Worm (Caenorhabditis elegans): ENCODE measurements around the gene kin-18.

Gene kin-18

DNA sequence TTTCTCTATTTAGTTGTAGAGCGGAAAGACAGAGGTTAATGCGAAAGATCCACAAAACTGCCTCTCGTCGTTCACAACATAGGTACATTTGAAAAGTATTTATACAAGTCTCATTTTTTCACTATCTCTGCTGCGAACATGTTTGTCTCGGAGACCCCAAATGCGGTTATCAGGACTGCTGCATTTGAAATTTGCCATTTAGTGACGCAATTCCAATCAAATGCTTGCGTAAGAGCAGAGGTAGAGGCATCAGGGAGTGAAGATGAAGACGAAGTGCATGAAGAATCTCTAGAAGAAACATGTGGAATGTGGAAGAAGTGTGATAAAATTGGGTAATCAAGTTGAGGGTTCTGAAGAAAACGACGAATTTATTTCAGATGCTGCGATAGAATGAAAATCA is 15.7 kb downstream of the kin-18 start:
- TF ChIP-seq unc-62 (GFP tag; optimal IDR thresholded peaks at IDR 0.05), result no peak

DNA sequence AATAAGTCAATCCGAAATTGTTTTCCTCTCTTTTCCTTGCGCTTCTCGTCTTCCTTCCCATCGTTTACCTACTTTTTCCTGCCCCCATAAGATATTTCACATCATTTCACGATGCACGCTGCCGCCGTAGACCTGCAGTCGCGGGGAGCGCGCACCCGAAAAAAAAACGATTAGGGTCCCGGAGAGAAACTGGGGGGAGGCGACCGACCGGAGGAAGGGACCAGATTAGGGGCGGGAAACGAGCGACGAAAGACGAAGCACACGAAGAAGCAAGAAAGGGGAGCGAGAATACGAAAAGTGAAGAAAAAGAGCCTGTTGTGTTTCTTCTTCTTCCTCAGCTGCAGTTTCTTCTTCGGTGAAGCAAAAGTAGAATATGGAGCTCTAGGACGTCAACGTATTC is 16.8 kb downstream of the kin-18 start:
- TF ChIP-seq unc-62 (GFP tag; optimal IDR thresholded peaks at IDR 0.05), result no peak

DNA sequence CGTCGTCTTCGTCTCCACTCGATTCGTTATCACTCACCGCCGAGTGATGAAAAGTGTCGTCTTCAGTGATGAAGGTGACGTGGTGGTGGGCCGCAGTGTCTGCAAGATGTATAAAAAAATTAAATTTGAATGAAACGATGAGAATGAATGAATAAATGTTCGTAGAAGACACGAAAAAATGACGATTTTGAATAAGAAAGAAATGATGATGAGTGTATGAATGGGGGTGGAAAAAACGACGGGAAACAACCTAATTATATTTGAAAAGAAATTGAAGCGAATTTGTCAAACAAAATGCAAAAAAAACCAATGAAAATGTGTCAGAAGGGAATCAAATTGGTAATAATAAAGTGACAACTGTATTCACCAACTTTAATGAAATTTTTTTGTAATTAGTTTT is 17.8 kb downstream of the kin-18 start, which contains the start of gene mvk-1:
mvk-1 (minus strand) TSS at position 101 of the 400 bp plus-strand sequence.
- no peak for TF ChIP-seq unc-62 (GFP tag; optimal IDR thresholded peaks at IDR 0.05)

DNA sequence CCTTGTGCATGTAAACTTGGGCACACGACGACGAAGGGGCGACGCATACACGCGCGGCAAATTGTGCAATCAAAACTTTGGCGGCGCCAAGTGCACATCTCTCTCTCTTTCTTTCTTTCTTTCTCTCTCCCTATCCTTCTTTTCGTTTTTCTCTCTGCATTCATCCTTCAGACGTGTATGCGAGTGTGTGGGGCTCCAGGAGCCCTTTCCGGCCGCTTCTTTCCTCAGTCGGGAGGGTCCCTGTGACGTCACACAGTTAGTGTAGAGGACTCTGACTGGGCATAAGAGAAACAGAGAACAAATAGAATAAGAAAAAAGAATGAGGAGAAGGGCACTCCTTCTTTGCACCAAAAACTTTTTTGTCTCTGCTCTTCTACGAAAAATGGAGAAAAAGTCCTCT is 19.0 kb downstream of the kin-18 start:
- no peak for TF ChIP-seq unc-62 (GFP tag; optimal IDR thresholded peaks at IDR 0.05)

DNA sequence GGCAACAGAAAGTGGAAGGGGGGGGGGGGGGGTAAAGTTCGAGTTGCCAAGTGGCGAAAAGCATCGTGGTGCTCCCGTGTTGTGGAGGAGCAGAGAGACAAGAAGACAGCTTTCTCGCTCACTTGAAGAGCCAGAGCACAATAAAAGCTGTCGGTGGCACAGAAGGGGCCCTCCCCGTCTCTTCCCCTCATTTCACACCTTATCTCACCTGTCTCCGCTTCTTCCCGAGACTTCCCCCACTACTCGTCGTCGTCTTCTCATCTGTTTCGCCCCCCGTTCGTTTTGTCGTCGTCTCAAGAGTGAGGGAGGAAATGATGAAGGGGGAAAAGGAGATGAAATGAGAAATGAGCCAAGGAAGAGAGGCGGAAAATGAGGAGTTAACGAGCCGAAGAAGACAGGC is 20.0 kb downstream of the kin-18 start:
- TF ChIP-seq unc-62 (GFP tag; optimal IDR thresholded peaks at IDR 0.05), result no peak

DNA sequence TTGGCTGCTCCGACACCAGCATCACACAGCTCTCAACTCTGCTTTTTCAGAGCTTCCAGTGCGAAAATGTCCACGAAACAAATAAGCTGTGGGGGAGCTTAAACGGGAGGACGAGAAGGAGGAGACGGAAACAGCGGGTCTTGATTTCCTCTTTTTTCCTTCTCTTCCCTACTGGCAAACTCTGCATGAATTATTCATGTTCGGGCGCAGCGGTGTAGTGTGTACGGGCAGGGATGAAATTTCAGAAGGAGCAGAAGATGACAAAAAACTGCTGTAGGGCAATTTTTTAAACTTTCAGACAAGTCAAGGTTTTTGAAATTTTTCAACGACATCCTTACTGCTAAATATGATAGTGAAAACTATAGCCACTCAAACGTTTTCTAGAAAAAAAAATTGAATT is 20.9 kb downstream of the kin-18 start:
- TF ChIP-seq unc-62 (GFP tag; optimal IDR thresholded peaks at IDR 0.05), result no peak

DNA sequence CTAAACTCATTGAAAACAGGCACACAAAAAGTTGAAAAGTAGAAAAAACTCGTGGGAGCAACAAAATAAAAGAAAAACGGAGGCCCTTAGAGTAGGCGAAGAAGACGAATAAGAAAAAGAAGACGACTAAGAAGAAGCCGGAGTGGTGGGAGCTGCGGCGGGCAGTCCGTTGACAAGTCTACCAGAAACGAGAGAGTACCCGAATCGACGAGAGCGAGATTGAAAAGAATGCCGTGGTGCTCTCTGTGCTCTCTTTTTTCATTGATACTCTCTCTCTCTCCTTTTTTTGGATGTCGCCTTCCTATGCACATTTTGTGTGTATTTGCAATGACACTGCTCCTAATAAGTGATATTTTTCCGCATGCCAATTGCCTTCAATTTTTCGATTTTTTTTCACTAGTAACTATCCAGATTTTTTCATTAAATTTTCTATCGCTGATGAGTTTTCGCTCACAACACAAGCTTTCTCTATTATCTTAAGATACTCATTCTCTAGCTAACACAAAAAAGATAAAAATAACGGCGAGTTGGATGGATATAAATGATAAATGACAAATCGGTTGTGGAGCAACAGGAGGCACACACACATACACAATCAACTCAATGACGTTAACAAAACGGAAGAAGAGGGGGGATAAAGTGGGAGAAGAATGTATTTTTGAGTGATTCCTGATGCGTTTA is 21.7 kb downstream of the kin-18 start:
- no peak for TF ChIP-seq unc-62 (GFP tag; optimal IDR thresholded peaks at IDR 0.05)

DNA sequence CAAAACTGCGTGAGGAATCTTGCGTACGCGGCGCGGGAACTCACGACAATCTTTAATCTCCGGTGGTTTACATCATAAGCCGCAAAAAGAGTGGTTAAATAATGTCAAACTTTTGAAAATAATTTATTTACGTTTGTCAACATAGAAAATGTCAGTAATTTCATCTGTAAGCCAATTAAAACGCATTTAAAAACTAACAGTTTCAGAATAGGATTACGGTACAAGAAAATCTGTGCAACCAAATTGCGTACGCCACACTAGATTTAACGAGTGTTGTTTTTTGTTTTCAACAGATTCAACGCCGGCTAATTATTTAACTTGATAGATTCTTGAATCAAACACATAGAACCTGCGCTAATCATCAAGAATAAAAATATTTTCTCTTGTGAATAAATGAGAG is 22.4 kb downstream of the kin-18 start:
- no peak for TF ChIP-seq unc-62 (GFP tag; optimal IDR thresholded peaks at IDR 0.05)

DNA sequence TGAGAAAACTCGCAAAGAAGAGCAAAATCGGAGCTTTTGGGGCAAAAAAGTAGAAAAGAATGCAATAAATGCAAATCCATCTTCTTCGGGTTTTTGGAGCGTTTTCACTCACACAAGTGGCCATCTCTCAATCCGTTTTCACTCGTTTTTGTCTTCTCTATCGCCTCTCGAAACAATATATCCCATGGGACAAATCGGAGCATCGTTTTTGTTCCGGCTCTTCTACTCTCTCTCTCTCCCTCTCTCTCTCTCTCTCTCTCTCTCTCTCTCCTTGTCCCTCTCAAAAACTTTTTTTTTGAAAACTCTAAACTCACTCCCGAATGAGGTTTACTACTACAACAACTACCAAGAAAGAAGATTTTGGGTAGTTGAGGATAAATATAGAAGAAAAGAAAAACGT is 23.1 kb downstream of the kin-18 start:
- TF ChIP-seq unc-62 (GFP tag; optimal IDR thresholded peaks at IDR 0.05), result no peak

DNA sequence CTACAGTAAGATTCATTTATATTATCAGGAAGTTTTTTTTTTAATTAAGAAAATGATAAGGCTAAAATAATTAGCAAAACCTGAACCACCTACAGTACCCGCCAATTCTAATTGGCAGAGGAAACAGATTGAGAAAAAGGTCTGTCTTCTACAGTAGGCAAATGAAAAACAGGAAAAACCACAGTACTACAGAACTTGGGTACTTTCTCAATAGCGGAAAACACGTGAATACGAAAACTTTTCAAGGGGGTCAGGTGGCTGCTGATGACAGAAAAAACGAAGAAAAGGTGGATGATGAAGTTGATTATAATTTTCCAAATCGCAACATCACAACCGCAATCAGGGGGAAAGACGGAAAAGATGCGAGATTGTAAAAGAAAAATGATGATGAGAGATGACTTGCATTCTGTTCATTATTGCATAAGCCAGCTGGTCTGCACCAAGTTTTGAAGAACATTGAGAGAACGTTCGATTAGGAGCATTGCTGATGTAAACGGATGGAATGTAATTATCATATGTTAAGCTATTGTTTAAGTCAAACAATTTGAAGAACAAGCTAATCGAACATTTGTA is 26.1 kb downstream of the kin-18 start:
- no peak for TF ChIP-seq unc-62 (GFP tag; optimal IDR thresholded peaks at IDR 0.05)

DNA sequence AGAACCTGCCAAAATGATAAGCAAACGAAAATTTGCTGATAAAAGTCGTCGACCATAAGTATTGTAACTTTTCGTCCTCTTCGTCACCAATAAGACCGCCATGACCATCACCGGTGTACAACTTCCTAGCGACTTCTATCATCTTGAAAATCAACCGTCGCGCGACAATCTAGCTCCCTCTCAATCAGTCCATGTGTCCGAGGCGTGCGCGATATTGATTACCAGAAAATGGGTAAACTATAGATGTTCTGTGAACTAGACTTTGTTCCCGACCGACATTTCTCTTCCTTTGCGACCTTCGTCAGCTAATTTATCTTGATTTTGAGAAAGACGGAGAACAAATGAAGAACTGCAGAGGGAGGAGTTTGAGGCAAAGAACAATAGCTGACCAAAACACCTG is 26.9 kb downstream of the kin-18 start:
- no peak for TF ChIP-seq unc-62 (GFP tag; optimal IDR thresholded peaks at IDR 0.05)

DNA sequence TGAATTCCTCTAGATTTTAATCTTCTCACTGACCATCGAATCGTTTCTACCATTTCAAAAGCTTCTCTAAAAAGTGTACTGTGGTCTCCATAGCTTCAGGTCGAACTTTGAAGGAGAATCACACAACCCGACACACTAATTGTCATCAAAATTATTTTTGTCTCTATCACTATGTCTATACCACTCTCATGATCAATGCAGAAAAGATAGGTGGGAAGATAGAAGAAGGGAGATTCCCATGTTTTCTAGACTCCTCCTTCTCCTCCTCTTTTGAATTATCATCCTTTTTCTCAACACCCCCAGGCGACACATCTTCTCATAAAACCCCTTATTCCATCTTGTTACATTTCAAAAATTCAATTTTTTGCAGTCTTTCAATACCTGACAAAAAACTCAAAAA is 27.5 kb downstream of the kin-18 start, which contains the start of gene Y42G9A.3:
Y42G9A.3 (plus strand) TSS at position 363 of the 400 bp plus-strand sequence.
- no peak for TF ChIP-seq unc-62 (GFP tag; optimal IDR thresholded peaks at IDR 0.05)

DNA sequence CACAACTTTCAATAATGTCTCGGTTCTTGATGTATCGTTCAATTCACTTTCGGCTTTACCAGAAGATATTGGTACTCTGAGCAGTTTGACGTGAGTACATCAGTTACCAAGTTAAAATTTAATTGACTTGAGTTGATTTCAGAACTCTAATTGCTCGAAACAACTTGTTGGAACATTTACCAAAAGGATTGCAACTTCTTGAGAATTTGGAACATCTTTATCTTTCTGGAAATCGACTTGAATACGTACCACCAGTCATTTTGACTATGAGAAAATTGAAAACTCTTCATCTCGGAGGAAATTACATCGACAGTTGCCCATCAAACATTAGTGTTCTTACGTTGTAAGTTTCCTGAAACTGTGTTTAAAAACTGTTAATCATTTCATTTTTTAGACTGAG is 28.4 kb downstream of the kin-18 start:
- TF ChIP-seq unc-62 (GFP tag; optimal IDR thresholded peaks at IDR 0.05), result no peak

DNA sequence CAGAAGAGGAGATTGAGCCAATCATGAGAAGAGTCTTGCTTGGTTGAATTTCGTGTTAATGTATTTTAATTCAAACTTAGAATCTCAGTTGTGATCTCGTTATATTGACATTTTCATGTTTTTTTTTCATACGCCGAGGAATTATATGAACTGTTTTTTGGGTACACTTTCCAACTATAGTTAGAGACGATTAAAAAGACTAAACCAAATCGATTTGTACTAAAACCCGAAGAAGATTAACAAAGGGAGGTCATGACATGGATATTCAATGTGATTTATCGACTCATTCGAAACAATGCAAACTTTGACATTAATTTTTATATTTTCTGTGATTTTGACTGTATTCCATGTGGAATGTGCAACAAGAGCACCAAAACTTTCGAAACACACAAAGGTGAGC is 29.5 kb downstream of the kin-18 start, which contains the start of gene Y42G9A.2:
Y42G9A.2 (plus strand) TSS at position 284 of the 400 bp plus-strand sequence.
- no peak for TF ChIP-seq unc-62 (GFP tag; optimal IDR thresholded peaks at IDR 0.05)

DNA sequence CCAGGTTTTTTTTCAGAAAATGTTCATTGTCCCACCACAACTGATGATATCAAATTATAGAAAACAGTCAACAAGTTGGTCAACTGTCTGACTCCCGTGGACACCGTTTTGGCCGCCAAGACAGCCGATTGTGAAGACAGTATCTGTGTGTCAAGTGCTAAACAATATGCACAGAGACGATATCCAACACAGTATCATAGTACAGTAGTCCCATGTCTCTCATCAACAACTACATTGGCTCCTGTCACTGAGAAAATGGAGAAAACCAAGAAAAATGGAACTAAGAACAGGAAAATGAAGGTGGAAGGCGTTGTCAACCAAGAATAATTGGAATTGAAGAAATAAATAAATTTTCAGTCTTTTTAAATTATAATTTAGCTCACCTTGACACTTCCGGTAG is 30.3 kb downstream of the kin-18 start:
- no peak for TF ChIP-seq unc-62 (GFP tag; optimal IDR thresholded peaks at IDR 0.05)

DNA sequence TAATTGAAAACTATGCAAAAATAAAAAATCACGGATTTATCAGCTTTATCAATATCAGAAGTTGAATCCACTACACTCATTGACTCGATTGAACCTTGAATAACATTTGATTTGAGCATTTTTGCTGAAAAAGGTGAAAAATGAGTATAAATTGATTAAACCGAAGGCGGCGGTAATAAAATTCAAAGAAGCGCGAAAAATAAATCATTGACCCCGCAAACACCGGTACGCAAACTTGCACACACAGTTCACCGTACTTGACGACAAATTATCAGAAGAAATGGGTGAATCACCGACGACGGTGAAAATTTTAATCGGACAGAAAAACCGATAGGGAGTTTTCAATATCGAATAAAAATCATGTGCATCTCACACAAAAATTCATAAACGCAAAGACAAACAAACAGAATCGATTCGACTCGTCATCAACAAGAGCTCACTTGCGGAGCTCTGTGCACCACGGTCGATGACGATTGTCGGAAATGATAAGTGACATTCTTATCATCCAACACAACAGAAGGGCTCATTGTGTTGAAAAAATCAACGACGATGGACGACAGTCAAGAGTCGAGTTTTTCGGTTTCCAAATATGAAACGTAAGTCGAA is 31.1 kb downstream of the kin-18 start, which contains the start of the genes wht-7 and Y42G9A.1:
wht-7 (minus strand) TSS at position 131 of the 606 bp plus-strand sequence.
Y42G9A.1 (plus strand) TSS at position 495 of the 606 bp plus-strand sequence.
- TF ChIP-seq unc-62 (GFP tag; optimal IDR thresholded peaks at IDR 0.05), result no peak

DNA sequence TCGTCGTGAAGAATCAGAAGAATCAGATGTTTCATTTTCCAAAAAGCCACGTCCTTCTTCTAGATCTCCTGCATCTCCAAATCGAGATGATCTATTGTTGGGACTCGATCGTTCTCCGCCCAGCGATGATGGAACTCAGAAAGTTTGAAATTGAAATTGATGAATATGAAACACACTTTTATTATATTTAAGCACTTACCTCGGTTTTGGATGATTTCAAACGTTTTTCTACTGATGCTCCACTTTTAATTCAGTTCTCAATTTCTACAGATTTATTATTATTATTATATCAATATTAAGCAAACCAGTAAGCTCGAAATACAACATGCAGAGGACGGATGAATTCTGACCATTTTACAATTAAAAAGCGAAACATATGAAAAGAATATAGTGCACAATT is 36.2 kb downstream of the kin-18 start:
- no peak for TF ChIP-seq unc-62 (GFP tag; optimal IDR thresholded peaks at IDR 0.05)
